Fruit fly (Drosophila melanogaster) whole organism, adult: ENCODE measurements around the gene NimC1.

Experiments used
- CG11617 ChIP-seq: fragments of 200-800 bp; sonication (Bioruptor generic); optimal IDR thresholded peaks from 2 replicates; lab custom pipeline; 2017; ENCODE audit warnings: mild to moderate bottlenecking, missing biosample characterization, missing genetic modification reagents, missing genetic modification characterization
- CG12768 ChIP-seq: fragments of 200-800 bp; sonication (Bioruptor generic); optimal IDR thresholded peaks from 2 replicates; lab custom pipeline; 2017; ENCODE audit warnings: missing biosample characterization, missing genetic modification characterization, mild to moderate bottlenecking, moderate library complexity, missing genetic modification reagents
- CG14711 ChIP-seq: fragments of 200-800 bp; sonication (Bioruptor generic); optimal IDR thresholded peaks from 2 replicates; lab custom pipeline; 2018; ENCODE audit warnings: missing biosample characterization, mild to moderate bottlenecking, missing genetic modification characterization, moderate library complexity
- CG1620 ChIP-seq: fragments of 200-800 bp; sonication (Bioruptor generic); optimal IDR thresholded peaks from 2 replicates; lab custom pipeline; 2016; ENCODE audit warnings: missing biosample characterization, missing genetic modification characterization
- CG33017 ChIP-seq: fragments of 200-800 bp; sonication (Bioruptor generic); optimal IDR thresholded peaks from 2 replicates; lab custom pipeline; 2018; ENCODE audit warnings: missing biosample characterization, mild to moderate bottlenecking, missing genetic modification characterization, moderate library complexity
- CG5204 ChIP-seq: fragments of 200-800 bp; sonication (Bioruptor generic); optimal IDR thresholded peaks from 2 replicates; lab custom pipeline; 2016; ENCODE audit warnings: missing biosample characterization, missing genetic modification characterization
- CG7045 ChIP-seq: fragments of 200-800 bp; sonication (Bioruptor generic); optimal IDR thresholded peaks from 2 replicates; lab custom pipeline; 2017; ENCODE audit warnings: missing biosample characterization, mild to moderate bottlenecking, missing genetic modification characterization
- CG7101 ChIP-seq: fragments of 200-800 bp; sonication (Bioruptor generic); optimal IDR thresholded peaks from 2 replicates; lab custom pipeline; 2018; ENCODE audit warnings: missing biosample characterization, mild to moderate bottlenecking, missing genetic modification characterization, moderate library complexity
- Clk ChIP-seq: fragments of 200-800 bp; sonication (Bioruptor generic); optimal IDR thresholded peaks from 2 replicates; lab custom pipeline; 2017; ENCODE audit warnings: missing biosample characterization, missing genetic modification characterization
- Crg-1 ChIP-seq: fragments of 200-800 bp; sonication (Bioruptor generic); optimal IDR thresholded peaks from 2 replicates; lab custom pipeline; 2016; ENCODE audit warnings: missing biosample characterization, missing genetic modification characterization
- Hr96 ChIP-seq: fragments of 200-800 bp; sonication (Bioruptor generic); optimal IDR thresholded peaks from 2 replicates; lab custom pipeline; 2016; ENCODE audit warnings: missing biosample characterization, missing genetic modification characterization
- Mnt ChIP-seq: fragments of 200-800 bp; sonication (Bioruptor generic); optimal IDR thresholded peaks from 2 replicates; lab custom pipeline; 2016; ENCODE audit warnings: missing biosample characterization, mild to moderate bottlenecking, missing genetic modification characterization
- bab1 ChIP-seq: fragments of 200-800 bp; sonication (Bioruptor generic); optimal IDR thresholded peaks from 3 replicates; lab custom pipeline; 2019; ENCODE audit warnings: missing biosample characterization, mild to moderate bottlenecking, missing genetic modification characterization, moderate library complexity
- cic ChIP-seq: fragments of 200-800 bp; sonication (Bioruptor generic); optimal IDR thresholded peaks from 2 replicates; lab custom pipeline; 2017; ENCODE audit warnings: missing biosample characterization, mild to moderate bottlenecking, missing genetic modification characterization, moderate library complexity
- cnc ChIP-seq, 2 experiments: fragments of >200 bp; optimal IDR thresholded peaks; 2 replicates each; lab custom pipeline; 2017
- kay ChIP-seq: fragments of 200-800 bp; sonication (Bioruptor generic); peaks from one replicate; lab custom pipeline; 2016; ENCODE audit warnings: missing biosample characterization, missing genetic modification characterization, borderline replicate concordance
- ovo ChIP-seq: fragments of 200-800 bp; sonication (Bioruptor generic); optimal IDR thresholded peaks from 2 replicates; lab custom pipeline; 2016; ENCODE audit warnings: missing biosample characterization, missing genetic modification characterization
- pad ChIP-seq: fragments of 200-800 bp; sonication (Bioruptor generic); optimal IDR thresholded peaks from 3 replicates; lab custom pipeline; 2017; ENCODE audit warnings: missing biosample characterization, missing genetic modification characterization, mild to moderate bottlenecking, moderate library complexity, missing genetic modification reagents
- tj ChIP-seq: fragments of 200-800 bp; sonication (Bioruptor generic); optimal IDR thresholded peaks from 3 replicates; lab custom pipeline; 2017; ENCODE audit warnings: missing biosample characterization, mild to moderate bottlenecking, missing genetic modification characterization, moderate library complexity
- toe ChIP-seq: fragments of 200-800 bp; sonication (Bioruptor generic); optimal IDR thresholded peaks from 2 replicates; lab custom pipeline; 2016; ENCODE audit warnings: missing biosample characterization, missing genetic modification characterization

NimC1 gene

dm6 chr2L:14012304-14013054 is 35.9 kb upstream of the NimC1 start, which contains the start of gene bgm:
Gene bgm (plus strand): TSS chr2L:14013004.
- TF ChIP-seq CG12768 (no peak), pad (GFP tag; lab: Kevin White, UChicago) (no peak), CG7101 (tag; lab: Kevin White, UChicago) (no peak), CG1620 (GFP tag; lab: Kevin White, UChicago) (no peak), CG14711 (tag; lab: Kevin White, UChicago) (no peak), CG11617 (GFP tag; lab: Kevin White, UChicago) (no peak), Mnt (GFP tag; lab: Kevin White, UChicago) (no peak)

dm6 chr2L:14011591-14012303 is 35.2 kb upstream of the NimC1 start:
- TF ChIP-seq ovo (GFP tag; lab: Kevin White, UChicago), result no peak
- no peak for TF ChIP-seq Clk
- TF ChIP-seq CG14711 (tag; lab: Kevin White, UChicago), result peak; percentile 36
- TF ChIP-seq tj (GFP tag; lab: Kevin White, UChicago), result peak; percentile 16
- no peak for TF ChIP-seq Crg-1 (GFP tag; lab: Kevin White, UChicago)
- TF ChIP-seq CG12768, result peak; percentile 11
- no peak for TF ChIP-seq CG11617 (GFP tag; lab: Kevin White, UChicago)
- TF ChIP-seq CG7101 (tag; lab: Kevin White, UChicago), result peak; percentile 59
- peak; percentile 72 for TF ChIP-seq kay (GFP tag; lab: Kevin White, UChicago)
- peak; percentile 20 for TF ChIP-seq bab1 (GFP tag; lab: Kevin White, UChicago)
- peak; percentile 75 for TF ChIP-seq CG33017 (tag; lab: Kevin White, UChicago)
- TF ChIP-seq pad (GFP tag; lab: Kevin White, UChicago), result peak; percentile 20
- peak; percentile 50 for TF ChIP-seq CG7045 (GFP tag; lab: Kevin White, UChicago)
- peak; percentile 7 for TF ChIP-seq Mnt (GFP tag; lab: Kevin White, UChicago)
- peak; percentile 56 for TF ChIP-seq cic (GFP tag; lab: Kevin White, UChicago)
- TF ChIP-seq cnc (optimal IDR thresholded peaks at IDR 0.05; lab: Kevin White, UChicago), result peak in 1 of 2 experiments; percentile 49

dm6 chr2L:14010410-14010809 is 33.8 kb upstream of the NimC1 start:
- TF ChIP-seq kay (GFP tag; lab: Kevin White, UChicago), result peak; percentile 84
- TF ChIP-seq CG12768, result peak; percentile 29
- TF ChIP-seq CG1620 (GFP tag; lab: Kevin White, UChicago), result no peak

- TF ChIP-seq Clk (no peak), kay (GFP tag; lab: Kevin White, UChicago) (peak; percentile 40)
These were observed 31.2 kb upstream of the NimC1 start, which contains the start of gene CG42692 for dm6 chr2L:14007801-14008200. Gene CG42692 (plus strand): TSS chr2L:14008101.

- TF ChIP-seq CG12768 (no peak), CG7045 (GFP tag; lab: Kevin White, UChicago) (no peak)
These were observed 25.3 kb upstream of the NimC1 start for dm6 chr2L:14001887-14002286.

dm6 chr2L:14001078-14001477 is 24.5 kb upstream of the NimC1 start, which contains the start of gene rk:
Gene rk (minus strand): TSS chr2L:14001248.
- TF ChIP-seq tj (GFP tag; lab: Kevin White, UChicago) (no peak), CG11617 (GFP tag; lab: Kevin White, UChicago) (no peak)

- no peak for TF ChIP-seq CG7101 (tag; lab: Kevin White, UChicago)
- TF ChIP-seq CG7045 (GFP tag; lab: Kevin White, UChicago), result no peak
These were observed 22.4 kb upstream of the NimC1 start for dm6 chr2L:13998952-13999351.

dm6 chr2L:13979826-13980225 is 3.3 kb upstream of the NimC1 start, which contains the start of gene NimC2:
Gene NimC2 (plus strand): TSS chr2L:13980126.
- TF ChIP-seq CG1620 (GFP tag; lab: Kevin White, UChicago), result no peak
- no peak for TF ChIP-seq cnc (optimal IDR thresholded peaks at IDR 0.05; lab: Kevin White, UChicago)
- no peak for TF ChIP-seq pad (GFP tag; lab: Kevin White, UChicago)
- no peak for TF ChIP-seq kay (GFP tag; lab: Kevin White, UChicago)
- TF ChIP-seq Hr96 (GFP tag; lab: Kevin White, UChicago), result no peak
- no peak for TF ChIP-seq CG14711 (tag; lab: Kevin White, UChicago)
- no peak for TF ChIP-seq Mnt (GFP tag; lab: Kevin White, UChicago)
- TF ChIP-seq Crg-1 (GFP tag; lab: Kevin White, UChicago), result no peak
- no peak for TF ChIP-seq CG33017 (tag; lab: Kevin White, UChicago)
- TF ChIP-seq bab1 (GFP tag; lab: Kevin White, UChicago), result no peak
- no peak for TF ChIP-seq CG5204 (GFP tag; lab: Kevin White, UChicago)
- TF ChIP-seq CG7045 (GFP tag; lab: Kevin White, UChicago), result no peak
- no peak for TF ChIP-seq tj (GFP tag; lab: Kevin White, UChicago)
- TF ChIP-seq CG7101 (tag; lab: Kevin White, UChicago), result no peak
- TF ChIP-seq ovo (GFP tag; lab: Kevin White, UChicago), result no peak
- TF ChIP-seq toe (GFP tag; lab: Kevin White, UChicago), result no peak
- no peak for TF ChIP-seq CG11617 (GFP tag; lab: Kevin White, UChicago)
- TF ChIP-seq Clk, result no peak
